Worm (Caenorhabditis elegans) whole organism, L4/young adult: Measurements from ENCODE around the gene gpa-1.

Source experiments
- dao-5 ChIP-seq: sonication (generic microtip); optimal IDR thresholded peaks from 2 replicates; lab custom pipeline; 2016; ENCODE audit warnings: missing genotype, missing genetic modification characterization, moderate library complexity, missing compliant biosample characterization
- him-1 ChIP-seq: sonication (generic microtip); optimal IDR thresholded peaks from 2 replicates; lab custom pipeline; 2016; ENCODE audit warnings: missing genotype, missing genetic modification reagents, missing genetic modification characterization, missing compliant biosample characterization

DNA sequence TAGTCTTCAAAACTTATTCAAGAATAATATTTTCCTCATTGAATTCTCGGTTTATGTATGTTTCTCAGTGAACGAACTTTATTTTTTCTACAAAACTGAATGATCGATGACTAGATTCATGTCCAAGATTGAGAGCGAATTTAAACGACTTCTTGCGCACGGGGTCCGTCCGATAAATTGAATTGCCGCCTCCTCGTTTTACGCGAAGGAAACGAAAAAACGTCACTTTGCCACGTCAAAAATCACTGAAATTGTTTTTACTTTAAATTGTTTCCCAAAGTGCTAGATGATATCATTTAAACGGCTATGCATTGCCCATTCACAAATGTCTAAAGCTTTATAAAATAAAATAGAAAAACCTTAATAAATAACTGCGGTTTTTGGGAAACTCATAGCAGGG, 9.7 kb downstream of the gpa-1 start:
- TF ChIP-seq him-1 (tag; lab: Kevin White, UChicago) = no peak
- TF ChIP-seq dao-5 (tag; lab: Kevin White, UChicago) = no peak
